Worm (Caenorhabditis elegans): ENCODE data around the gene rpl-11.2.

- TF ChIP-seq hrde-1 (tag; optimal IDR thresholded peaks at IDR 0.05; ENCODE audit: borderline replicate concordance) (no peak), C06A6.2 (GFP tag; conservative IDR thresholded peaks at IDR 0.05) (0 out of 2 replicates have a peak, but pooled peaks have one; percentile 13), nhr-90 (tag; optimal IDR thresholded peaks at IDR 0.05) (no peak), ama-1 (optimal IDR thresholded peaks at IDR 0.05) (no peak), ama-1 (GFP tag; optimal IDR thresholded peaks at IDR 0.05) (no peak), unc-130 (GFP tag; optimal IDR thresholded peaks at IDR 0.05) (no peak), F57C9.4 (tag; optimal IDR thresholded peaks at IDR 0.05) (no peak)
Observed at ce11 chrX:2216662-2217061, 25.8 kb downstream of the rpl-11.2 start.
